Fruit fly (Drosophila melanogaster): ENCODE data around the gene nSyb.
A peak's percentile ranks its signal among the peaks of the same experiment; 100 is the strongest.

nSyb gene

DNA sequence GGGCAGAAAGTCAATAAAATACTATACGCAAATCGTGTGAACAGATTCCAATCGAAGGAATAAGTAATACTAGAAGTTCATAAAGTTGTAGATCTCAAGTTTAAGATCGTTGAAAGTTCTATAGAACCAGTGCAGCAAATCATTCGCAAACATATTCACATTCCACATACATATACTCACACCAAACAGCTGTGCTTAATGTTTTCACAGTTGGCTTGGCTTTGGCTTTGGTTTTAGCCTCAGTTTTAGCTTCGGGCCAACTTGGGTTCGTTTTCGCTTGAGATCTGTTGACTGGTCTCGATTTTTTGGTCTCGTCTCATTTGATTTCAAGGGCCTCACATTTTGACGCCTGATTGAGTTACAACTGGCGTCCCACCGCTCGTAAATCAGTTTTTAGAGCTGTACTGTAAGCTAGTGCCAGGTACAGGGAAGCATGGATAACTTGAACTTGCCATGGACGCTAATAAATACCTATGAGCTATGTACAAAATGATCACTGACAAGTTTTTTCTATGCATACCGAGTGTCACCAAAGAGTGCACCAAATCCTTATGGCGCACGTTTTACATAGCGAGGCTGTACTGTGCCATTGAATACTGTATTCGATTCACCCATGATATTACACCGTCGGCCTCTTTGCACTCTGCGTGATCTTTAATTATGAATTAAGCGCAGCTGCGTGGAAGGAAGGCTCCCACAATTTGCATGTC is 50.3 kb downstream of the nSyb start (continued):
- TF ChIP-seq CG12219 (GFP tag; optimal IDR thresholded peaks at IDR 0.05) (peak; percentile 76), CG10654 (GFP tag; optimal IDR thresholded peaks at IDR 0.05) (peak; percentile 79), ac (GFP tag; optimal IDR thresholded peaks at IDR 0.05) (no peak), Awh (GFP tag; IDR thresholded peaks at IDR 0.05) (peak; percentile 84), amos (GFP tag; IDR thresholded peaks at IDR 0.05; ENCODE audit: partially characterized antibody) (no peak), CG13894 (tag; optimal IDR thresholded peaks at IDR 0.05) (peak; percentile 57), Dip2 (GFP tag; IDR thresholded peaks at IDR 0.05) (peak; percentile 38; the same call in 1 of the 2 replicates), Hey (tag; optimal IDR thresholded peaks at IDR 0.05) (peak; percentile 18), Abd-B (GFP tag; optimal IDR thresholded peaks at IDR 0.05) (peak; percentile 78), bcd (GFP tag; optimal IDR thresholded peaks at IDR 0.05) (peak; percentile 75), HLH3B (GFP tag; IDR thresholded peaks at IDR 0.05) (peak; percentile 88), CG4854 (GFP tag; optimal IDR thresholded peaks at IDR 0.05) (peak; percentile 79), Atf3 (GFP tag; optimal IDR thresholded peaks at IDR 0.05) (peak; percentile 52), Ssrp (tag; optimal IDR thresholded peaks at IDR 0.05) (peak; percentile 56), nmo (GFP tag; optimal IDR thresholded peaks at IDR 0.05) (peak; percentile 59), HLH54F (GFP tag; optimal IDR thresholded peaks at IDR 0.05) (peak; percentile 80), CG6791 (GFP tag; IDR thresholded peaks at IDR 0.05; ENCODE audit: partially characterized antibody) (no peak), ash1 (GFP tag; optimal IDR thresholded peaks at IDR 0.05) (peak; percentile 31), so (GFP tag; IDR thresholded peaks at IDR 0.05) (peak; percentile 80), aop (GFP tag; IDR thresholded peaks at IDR 0.05) (peak; percentile 61; the same call in 1 of the 2 replicates), CG11085 (GFP tag; IDR thresholded peaks at IDR 0.05) (peak; percentile 86), ssp (GFP tag; IDR thresholded peaks at IDR 0.05) (peak; percentile 78), CG4617 (GFP tag; optimal IDR thresholded peaks at IDR 0.05; ENCODE audit: borderline replicate concordance) (peak; percentile 36), Ptx1 (GFP tag; IDR thresholded peaks at IDR 0.05) (peak; percentile 92), luna (GFP tag; optimal IDR thresholded peaks at IDR 0.05) (peak; percentile 62), CG31441 (GFP tag; IDR thresholded peaks at IDR 0.05) (peak; percentile 64), crc (GFP tag; optimal IDR thresholded peaks at IDR 0.05) (peak; percentile 85), cas (GFP tag; IDR thresholded peaks at IDR 0.05) (peak; percentile 69; the same call in 1 of the 2 replicates), Rx (GFP tag; IDR thresholded peaks at IDR 0.05) (peak; percentile 84), D19B (GFP tag; optimal IDR thresholded peaks at IDR 0.05) (peak; percentile 62), lbe (GFP tag; optimal IDR thresholded peaks at IDR 0.05) (no peak), CG17568 (GFP tag; optimal IDR thresholded peaks at IDR 0.05) (no peak), CG9876 (GFP tag; optimal IDR thresholded peaks at IDR 0.05) (peak; percentile 71), CG17612 (GFP tag; IDR thresholded peaks at IDR 0.05) (peak; percentile 82), CG3065 (GFP tag; optimal IDR thresholded peaks at IDR 0.05) (no peak), Sry-δ (GFP tag; optimal IDR thresholded peaks at IDR 0.05) (peak; percentile 48), gcm2 (GFP tag; optimal IDR thresholded peaks at IDR 0.05) (peak; percentile 41), pita (GFP tag; optimal IDR thresholded peaks at IDR 0.05) (no peak), CG11723 (GFP tag; optimal IDR thresholded peaks at IDR 0.05) (peak; percentile 54), Elba2 (GFP tag; optimal IDR thresholded peaks at IDR 0.05) (no peak), CG8281 (tag; optimal IDR thresholded peaks at IDR 0.05) (peak; percentile 59), zen2 (GFP tag; IDR thresholded peaks at IDR 0.05; ENCODE audit: partially characterized antibody) (no peak), CG8924 (tag; optimal IDR thresholded peaks at IDR 0.05) (peak; percentile 62), fd102C (GFP tag; optimal IDR thresholded peaks at IDR 0.05) (no peak), cad (GFP tag; optimal IDR thresholded peaks at IDR 0.05) (no peak), tx (GFP tag; optimal IDR thresholded peaks at IDR 0.05) (peak; percentile 77), CG11695 (GFP tag; IDR thresholded peaks at IDR 0.05) (peak; percentile 82), gt (GFP tag; IDR thresholded peaks at IDR 0.05) (peak; percentile 52; the same call in 1 of the 2 replicates), sug (tag; optimal IDR thresholded peaks at IDR 0.05) (peak; percentile 62), ATbp (GFP tag; optimal IDR thresholded peaks at IDR 0.05) (peak; percentile 61)
